Fruit fly (Drosophila melanogaster): Measurements from ENCODE around the gene Adk2.
A peak's percentile ranks its signal among the peaks of the same experiment; 100 is the strongest.

Gene Adk2

DNA sequence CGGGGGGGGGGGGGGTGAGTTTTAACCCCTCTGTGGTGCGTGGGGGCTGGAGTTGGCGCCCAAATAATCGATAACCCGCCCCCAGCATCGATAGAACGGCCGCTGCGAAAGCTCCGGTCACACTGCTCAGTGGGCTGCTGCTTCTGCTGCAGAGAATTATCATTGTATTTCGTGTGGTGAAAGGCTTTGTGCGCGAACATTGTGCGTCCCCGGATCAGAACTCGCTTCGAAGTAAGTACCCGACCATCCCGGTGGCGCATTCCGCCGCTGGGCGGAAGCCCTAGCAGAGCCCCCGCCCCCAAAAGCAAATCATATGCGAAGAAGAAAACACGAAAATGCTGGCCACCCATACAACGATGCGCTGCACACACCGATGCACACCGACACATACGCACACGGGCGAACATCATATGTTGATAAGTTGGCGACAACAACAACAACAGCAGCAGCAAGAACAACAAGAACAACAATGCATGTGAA lies 21.9 kb upstream of the Adk2 start, which contains the start of gene Syx13 (continued):
- TF ChIP-seq ato (GFP tag; IDR thresholded peaks at IDR 0.05; ENCODE audit: partially characterized antibody) (peak; percentile 69), CG10267 (tag; optimal IDR thresholded peaks at IDR 0.05) (peak; percentile 41), CG33557 (GFP tag; optimal IDR thresholded peaks at IDR 0.05) (peak; percentile 1), CG6791 (GFP tag; IDR thresholded peaks at IDR 0.05; ENCODE audit: partially characterized antibody) (peak; percentile 73), CG13287 (GFP tag; IDR thresholded peaks at IDR 0.05; ENCODE audit: partially characterized antibody) (peak; percentile 79), CG10654 (GFP tag; optimal IDR thresholded peaks at IDR 0.05) (no peak), Hmr (GFP tag; optimal IDR thresholded peaks at IDR 0.05) (peak; percentile 47), nerfin-1 (tag; optimal IDR thresholded peaks at IDR 0.05) (peak; percentile 66), phol (tag; optimal IDR thresholded peaks at IDR 0.05) (peak; percentile 34), wor (GFP tag; IDR thresholded peaks at IDR 0.05) (no peak), ind (GFP tag; optimal IDR thresholded peaks at IDR 0.05) (no peak), nom (GFP tag; optimal IDR thresholded peaks at IDR 0.05) (peak; percentile 26), Mad (GFP tag; optimal IDR thresholded peaks at IDR 0.05) (peak; percentile 17), CG30020 (tag; optimal IDR thresholded peaks at IDR 0.05) (peak; percentile 23), E2f2 (GFP tag; IDR thresholded peaks at IDR 0.05) (peak; percentile 82), CG34224 (GFP tag; IDR thresholded peaks at IDR 0.05; ENCODE audit: partially characterized antibody) (peak; percentile 61; the same call in 2 of the 3 replicates), CG8089 (GFP tag; optimal IDR thresholded peaks at IDR 0.05) (no peak), CG14710 (tag; optimal IDR thresholded peaks at IDR 0.05) (peak; percentile 44), caup (GFP tag; optimal IDR thresholded peaks at IDR 0.05; ENCODE audit: severe bottlenecking) (peak; percentile 24), tin (GFP tag; optimal IDR thresholded peaks at IDR 0.05) (no peak), CG2129 (GFP tag; IDR thresholded peaks at IDR 0.05; ENCODE audit: partially characterized antibody) (0 out of 2 replicates have a peak, but pooled peaks have one; percentile 30), Dbx (GFP tag; IDR thresholded peaks at IDR 0.05) (peak; percentile 45; the same call in 1 of the 3 replicates), pros (GFP tag; optimal IDR thresholded peaks at IDR 0.05) (peak; percentile 34), btn (GFP tag; optimal IDR thresholded peaks at IDR 0.05) (no peak), bigmax (GFP tag; optimal IDR thresholded peaks at IDR 0.05) (peak; percentile 39), lmd (GFP tag; IDR thresholded peaks at IDR 0.05) (no peak), CG10147 (GFP tag; optimal IDR thresholded peaks at IDR 0.05) (peak; percentile 55), CG32532 (GFP tag; IDR thresholded peaks at IDR 0.05) (0 out of 2 replicates have a peak, but pooled peaks have one; percentile 17), CG12659 (GFP tag; optimal IDR thresholded peaks at IDR 0.05) (peak; percentile 84), ftz-f1 (GFP tag; optimal IDR thresholded peaks at IDR 0.05) (peak; percentile 19), CG32767 (GFP tag; IDR thresholded peaks at IDR 0.05) (0 out of 2 replicates have a peak, but pooled peaks have one; percentile 22), tup (GFP tag; optimal IDR thresholded peaks at IDR 0.05) (no peak), Hr78 (GFP tag; optimal IDR thresholded peaks at IDR 0.05) (peak in 1 of 2 experiments; percentile 1), CG8290 (GFP tag; optimal IDR thresholded peaks at IDR 0.05) (no peak), CG8290 (tag; optimal IDR thresholded peaks at IDR 0.05) (peak in 1 of 2 experiments; percentile 48), Hr51 (GFP tag; optimal IDR thresholded peaks at IDR 0.05) (no peak), psq (GFP tag; optimal IDR thresholded peaks at IDR 0.05) (no peak), CG15073 (GFP tag; optimal IDR thresholded peaks at IDR 0.05) (no peak), Eip74EF (GFP tag; optimal IDR thresholded peaks at IDR 0.05) (peak in 1 of 2 experiments; percentile 57), salm (tag; optimal IDR thresholded peaks at IDR 0.05) (peak; percentile 3), CG8281 (tag; optimal IDR thresholded peaks at IDR 0.05) (no peak), NC2α (GFP tag; optimal IDR thresholded peaks at IDR 0.05) (no peak), CG7963 (GFP tag; IDR thresholded peaks at IDR 0.05; ENCODE audit: partially characterized antibody) (peak; percentile 51; the same call in 1 of the 3 replicates), kni (GFP tag; optimal IDR thresholded peaks at IDR 0.05) (peak; percentile 62), Fer3 (tag; optimal IDR thresholded peaks at IDR 0.05) (no peak), hbn (GFP tag; IDR thresholded peaks at IDR 0.05; ENCODE audit: partially characterized antibody) (peak; percentile 73), CG10321 (GFP tag; IDR thresholded peaks at IDR 0.05) (0 out of 2 replicates have a peak, but pooled peaks have one; percentile 6), gro (GFP tag; optimal IDR thresholded peaks at IDR 0.05) (peak; percentile 29)
